Fruit fly (Drosophila melanogaster): ENCODE results near the gene Liprin-alpha.

DNA sequence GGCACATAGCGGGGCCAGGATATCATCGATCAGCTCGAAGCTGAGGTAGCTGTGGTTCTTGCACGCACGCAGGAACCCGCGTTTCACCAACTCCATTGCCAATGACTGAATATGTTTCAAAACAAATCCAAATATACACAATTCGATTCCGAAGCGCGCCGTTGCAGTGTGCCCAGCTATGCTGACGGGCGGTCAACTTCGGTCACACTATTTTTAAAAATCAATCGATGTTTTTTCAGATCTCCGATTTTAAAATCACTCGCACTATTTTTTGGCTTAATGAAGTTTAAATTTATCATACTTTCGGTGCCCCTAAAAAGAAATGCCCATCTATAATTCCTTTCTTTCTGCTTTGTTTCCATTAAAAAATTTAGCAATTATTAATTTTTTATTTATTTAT, 46.2 kb upstream of the Liprin-alpha start, which contains the start of gene Nse1:
- TF ChIP-seq CG14655 (GFP tag; optimal IDR thresholded peaks at IDR 0.05), result no peak
- TF ChIP-seq CG8301 (tag; optimal IDR thresholded peaks at IDR 0.05), result no peak
- no peak for TF ChIP-seq Pif1A (GFP tag; optimal IDR thresholded peaks at IDR 0.05)
- TF ChIP-seq CG13204 (GFP tag; optimal IDR thresholded peaks at IDR 0.05), result no peak
- TF ChIP-seq CG9948 (tag; optimal IDR thresholded peaks at IDR 0.05), result no peak
- TF ChIP-seq EcR (GFP tag; optimal IDR thresholded peaks at IDR 0.05), result no peak
